Worm (Caenorhabditis elegans) whole organism, L2 larva: ENCODE results near the gene C31E10.5.
A peak's percentile ranks its signal among the peaks of the same experiment; 100 is the strongest.

ENCODE experiments used
- C34F6.9 ChIP-seq: fragments of 150-350 bp; optimal IDR thresholded peaks from 2 replicates; lab custom pipeline; 2014; ENCODE audit warnings: missing biosample characterization, missing genetic modification characterization
- R02D3.7 ChIP-seq: fragments of 150-350 bp; optimal IDR thresholded peaks from 2 replicates; lab custom pipeline; 2014; ENCODE audit warnings: missing biosample characterization, missing genetic modification characterization
- Y55F3AM.14 ChIP-seq: fragments of 200-800 bp; sonication (Bioruptor generic); optimal IDR thresholded peaks from 2 replicates; lab custom pipeline; 2018; ENCODE audit warnings: mild to moderate bottlenecking, missing genetic modification characterization, missing compliant biosample characterization
- ZK546.5 ChIP-seq: sonication (generic microtip); optimal IDR thresholded peaks from 2 replicates; lab custom pipeline; 2017; ENCODE audit warnings: missing biosample characterization, missing genetic modification characterization
- alr-1 ChIP-seq: fragments of 150-350 bp; optimal IDR thresholded peaks from 2 replicates; lab custom pipeline; 2014; ENCODE audit warnings: missing biosample characterization, missing genetic modification characterization
- aly-2 ChIP-seq: fragments of 150-350 bp; optimal IDR thresholded peaks from 2 replicates; lab custom pipeline; 2014; ENCODE audit warnings: missing biosample characterization, missing genetic modification characterization
- ama-1 ChIP-seq: fragments of 150-350 bp; optimal IDR thresholded peaks from 2 replicates; lab custom pipeline; 2018; ENCODE audit warnings: inconsistent platforms
- blmp-1 ChIP-seq: sonication (generic microtip); optimal IDR thresholded peaks from 2 replicates; lab custom pipeline; 2017; ENCODE audit warnings: missing genetic modification characterization, mild to moderate bottlenecking, missing compliant biosample characterization, antibody characterized with exemption, moderate library complexity; ENCODE audit not compliant: insufficient read depth
- ceh-16 ChIP-seq: fragments of 150-350 bp; optimal IDR thresholded peaks from 2 replicates; lab custom pipeline; 2014; ENCODE audit warnings: missing biosample characterization, missing genetic modification characterization
- ceh-82 ChIP-seq: fragments of 150-350 bp; optimal IDR thresholded peaks from 2 replicates; lab custom pipeline; 2014; ENCODE audit warnings: missing biosample characterization, missing genetic modification characterization
- crh-2 ChIP-seq: sonication (generic microtip); optimal IDR thresholded peaks from 2 replicates; lab custom pipeline; 2017; ENCODE audit warnings: missing biosample characterization, missing genetic modification characterization
- dmd-4 ChIP-seq: sonication (generic microtip); optimal IDR thresholded peaks from 2 replicates; lab custom pipeline; 2017; ENCODE audit warnings: missing biosample characterization, missing genetic modification characterization
- egl-27 ChIP-seq: sonication (generic microtip); optimal IDR thresholded peaks from 3 replicates; lab custom pipeline; 2017; ENCODE audit warnings: missing biosample characterization, missing genetic modification reagents, missing genetic modification characterization
- elt-1 ChIP-seq: fragments of 150-350 bp; optimal IDR thresholded peaks from 2 replicates; lab custom pipeline; 2014; ENCODE audit warnings: missing biosample characterization, missing genetic modification characterization
- elt-3 ChIP-seq: sonication (generic microtip); optimal IDR thresholded peaks from 2 replicates; lab custom pipeline; 2017; ENCODE audit warnings: missing biosample characterization, missing genetic modification characterization
- fos-1 ChIP-seq: fragments of 150-350 bp; optimal IDR thresholded peaks from 2 replicates; lab custom pipeline; 2014; ENCODE audit warnings: missing biosample characterization, missing genetic modification characterization
- gmeb-1 ChIP-seq: fragments of 150-350 bp; optimal IDR thresholded peaks from 2 replicates; lab custom pipeline; 2014; ENCODE audit warnings: missing biosample characterization, missing genetic modification characterization
- lin-11 ChIP-seq: fragments of 150-350 bp; sonication (generic microtip); optimal IDR thresholded peaks from 2 replicates; lab custom pipeline; 2014; ENCODE audit warnings: missing biosample characterization, missing genetic modification characterization, inconsistent platforms, mixed read lengths
- lin-13 ChIP-seq: fragments of 150-350 bp; optimal IDR thresholded peaks from 2 replicates; lab custom pipeline; 2014; ENCODE audit warnings: missing biosample characterization, missing genetic modification reagents, missing genetic modification characterization
- lin-39 ChIP-seq: fragments of 150-350 bp; optimal IDR thresholded peaks from 2 replicates; lab custom pipeline; 2014; ENCODE audit warnings: missing biosample characterization, missing genetic modification reagents, missing genetic modification characterization
- lsy-2 ChIP-seq, 2 experiments: fragments of 150-350 bp in 1 of 2; sonication (generic microtip) in 1 of 2; optimal IDR thresholded peaks; 2 replicates each; lab custom pipeline; 2014 to 2017; ENCODE audit warnings: missing biosample characterization in 2 of 2, missing genetic modification characterization in 2 of 2
- mab-5 ChIP-seq: fragments of 150-350 bp; optimal IDR thresholded peaks from 2 replicates; lab custom pipeline; 2014; ENCODE audit warnings: missing biosample characterization, missing genetic modification characterization
- mbf-1 ChIP-seq: sonication (generic microtip); optimal IDR thresholded peaks from 2 replicates; lab custom pipeline; 2017; ENCODE audit warnings: missing biosample characterization, missing genetic modification characterization
- mdl-1 ChIP-seq, 2 experiments: fragments of 150-350 bp in 1 of 2; sonication (generic microtip) in 1 of 2; optimal IDR thresholded peaks; 2 replicates each; lab custom pipeline; 2017; ENCODE audit warnings: missing biosample characterization in 2 of 2, missing genetic modification characterization in 2 of 2
- nhr-10 ChIP-seq: sonication (generic microtip); optimal IDR thresholded peaks from 2 replicates; lab custom pipeline; 2017; ENCODE audit warnings: missing biosample characterization, missing genetic modification characterization
- nhr-11 ChIP-seq: fragments of 150-350 bp; optimal IDR thresholded peaks from 2 replicates; lab custom pipeline; 2014; ENCODE audit warnings: missing biosample characterization, missing genetic modification characterization
- nhr-12 ChIP-seq: fragments of 150-350 bp; optimal IDR thresholded peaks from 2 replicates; lab custom pipeline; 2014; ENCODE audit warnings: missing biosample characterization, missing genetic modification characterization
- nhr-129 ChIP-seq: fragments of 150-350 bp; optimal IDR thresholded peaks from 2 replicates; lab custom pipeline; 2014; ENCODE audit warnings: missing biosample characterization, missing genetic modification characterization
- nhr-21 ChIP-seq: fragments of 150-350 bp; optimal IDR thresholded peaks from 2 replicates; lab custom pipeline; 2014; ENCODE audit warnings: missing biosample characterization, missing genetic modification characterization
- nhr-23 ChIP-seq: fragments of 150-350 bp; optimal IDR thresholded peaks from 2 replicates; lab custom pipeline; 2014; ENCODE audit warnings: missing biosample characterization, missing genetic modification reagents, missing genetic modification characterization
- nhr-237 ChIP-seq: fragments of 150-350 bp; optimal IDR thresholded peaks from 2 replicates; lab custom pipeline; 2014; ENCODE audit warnings: missing biosample characterization, missing genetic modification characterization
- nhr-25 ChIP-seq: fragments of 150-350 bp; sonication (generic microtip); optimal IDR thresholded peaks from 3 replicates; lab custom pipeline; 2014; ENCODE audit warnings: missing biosample characterization, missing genetic modification characterization
- nhr-6 ChIP-seq: fragments of 150-350 bp; optimal IDR thresholded peaks from 2 replicates; lab custom pipeline; 2014; ENCODE audit warnings: missing biosample characterization, missing genetic modification characterization
- peb-1 ChIP-seq: fragments of 150-350 bp; optimal IDR thresholded peaks from 2 replicates; lab custom pipeline; 2014; ENCODE audit warnings: missing biosample characterization, missing genetic modification characterization
- sem-4 ChIP-seq: fragments of 150-350 bp; optimal IDR thresholded peaks from 2 replicates; lab custom pipeline; 2014; ENCODE audit warnings: missing biosample characterization, missing genetic modification reagents, missing genetic modification characterization
- sma-3 ChIP-seq: sonication (generic microtip); optimal IDR thresholded peaks from 2 replicates; lab custom pipeline; 2016; ENCODE audit warnings: missing genetic modification reagents, missing genetic modification characterization, missing compliant biosample characterization
- sma-9 ChIP-seq, 2 experiments: fragments of 150-350 bp in 1 of 2; sonication (generic microtip) in 1 of 2; optimal IDR thresholded peaks; 2 replicates each; lab custom pipeline; 2014 to 2016; ENCODE audit warnings: missing genetic modification characterization in 2 of 2, mild to moderate bottlenecking in 1 of 2, missing biosample characterization in 1 of 2, missing compliant biosample characterization in 1 of 2, missing genetic modification reagents in 1 of 2, moderate library complexity in 1 of 2
- snpc-4 ChIP-seq: fragments of 150-350 bp; optimal IDR thresholded peaks from 2 replicates; lab custom pipeline; 2014; ENCODE audit warnings: missing biosample characterization, missing genetic modification characterization
- unc-39 ChIP-seq: fragments of 150-350 bp; optimal IDR thresholded peaks from 2 replicates; lab custom pipeline; 2014; ENCODE audit warnings: missing biosample characterization, missing genetic modification characterization
- unc-55 ChIP-seq: fragments of 150-350 bp; sonication (generic microtip); optimal IDR thresholded peaks from 3 replicates; lab custom pipeline; 2014; ENCODE audit warnings: missing biosample characterization, missing genetic modification reagents, missing genetic modification characterization
- unc-62 ChIP-seq: fragments of 150-350 bp; optimal IDR thresholded peaks from 2 replicates; lab custom pipeline; 2014; ENCODE audit warnings: missing biosample characterization, missing genetic modification reagents, missing genetic modification characterization
- zag-1 ChIP-seq: fragments of 150-350 bp; optimal IDR thresholded peaks from 2 replicates; lab custom pipeline; 2014; ENCODE audit warnings: missing biosample characterization, missing genetic modification characterization
- ztf-1 ChIP-seq: fragments of 200-800 bp; sonication (Bioruptor generic); conservative IDR thresholded peaks from 2 replicates; pipeline ENCODE4 v1.3.6; 2022; ENCODE audit warnings: missing genetic modification characterization, missing compliant biosample characterization
- ztf-11 ChIP-seq: sonication (generic microtip); optimal IDR thresholded peaks from 2 replicates; lab custom pipeline; 2017; ENCODE audit warnings: missing biosample characterization, missing genetic modification characterization
- ztf-4 ChIP-seq: fragments of 150-350 bp; optimal IDR thresholded peaks from 2 replicates; lab custom pipeline; 2014; ENCODE audit warnings: missing biosample characterization, missing genetic modification characterization

Gene C31E10.5

DNA sequence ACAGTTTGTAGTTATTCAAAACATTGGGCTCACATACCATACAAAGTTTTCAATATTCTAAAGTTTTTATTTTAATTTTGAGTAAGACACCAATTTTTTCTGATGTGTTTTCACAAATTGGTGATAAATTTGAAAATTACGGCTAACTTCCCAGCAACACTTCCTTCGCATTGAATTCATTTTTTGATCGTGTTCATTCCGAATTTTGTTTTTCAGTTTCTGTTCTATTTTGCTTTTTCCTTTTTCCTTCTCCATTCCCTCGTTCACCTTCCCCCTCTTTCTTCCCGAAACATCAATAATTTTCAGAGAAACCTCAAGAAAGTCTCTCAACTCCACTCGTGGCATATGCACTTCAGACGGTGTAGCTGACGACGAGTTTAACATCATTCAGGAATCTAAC is 46.8 kb downstream of the C31E10.5 start, which contains the start of gene alg-1:
alg-1 (plus strand) TSS at position 301 of the 400 bp plus-strand sequence.
- TF ChIP-seq ztf-1 (GFP tag; lab: Robert Waterston, UW): no peak
- TF ChIP-seq, all 48 proteins: peak for 0

DNA sequence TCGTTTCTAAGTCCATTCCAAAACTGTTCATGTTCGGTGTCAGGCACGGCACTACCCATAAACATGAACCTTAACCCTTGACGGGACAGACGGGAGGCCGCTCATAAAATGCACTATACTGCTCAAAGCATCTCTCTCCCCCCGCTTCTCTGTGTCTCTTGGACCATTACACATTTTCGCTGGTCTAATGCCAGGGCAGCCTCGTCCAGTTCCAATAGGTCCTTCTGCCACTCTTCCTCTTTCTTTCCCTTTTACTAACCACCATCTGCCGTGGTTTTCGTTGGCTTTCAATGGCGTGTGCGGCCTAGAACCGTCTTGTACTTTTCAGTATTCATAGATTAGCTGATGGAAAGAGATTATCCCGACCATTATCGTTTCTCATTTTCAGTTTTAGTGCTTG is 47.5 kb downstream of the C31E10.5 start:
- no peak for TF ChIP-seq nhr-23 (tag; lab: Kevin White, UChicago)
- TF ChIP-seq ZK546.5 (tag; lab: Kevin White, UChicago): no peak
- peak; percentile 0 for TF ChIP-seq nhr-129 (tag; lab: Kevin White, UChicago)
- TF ChIP-seq ztf-4 (tag; lab: Kevin White, UChicago): no peak
- TF ChIP-seq nhr-21 (tag; lab: Kevin White, UChicago): no peak

DNA sequence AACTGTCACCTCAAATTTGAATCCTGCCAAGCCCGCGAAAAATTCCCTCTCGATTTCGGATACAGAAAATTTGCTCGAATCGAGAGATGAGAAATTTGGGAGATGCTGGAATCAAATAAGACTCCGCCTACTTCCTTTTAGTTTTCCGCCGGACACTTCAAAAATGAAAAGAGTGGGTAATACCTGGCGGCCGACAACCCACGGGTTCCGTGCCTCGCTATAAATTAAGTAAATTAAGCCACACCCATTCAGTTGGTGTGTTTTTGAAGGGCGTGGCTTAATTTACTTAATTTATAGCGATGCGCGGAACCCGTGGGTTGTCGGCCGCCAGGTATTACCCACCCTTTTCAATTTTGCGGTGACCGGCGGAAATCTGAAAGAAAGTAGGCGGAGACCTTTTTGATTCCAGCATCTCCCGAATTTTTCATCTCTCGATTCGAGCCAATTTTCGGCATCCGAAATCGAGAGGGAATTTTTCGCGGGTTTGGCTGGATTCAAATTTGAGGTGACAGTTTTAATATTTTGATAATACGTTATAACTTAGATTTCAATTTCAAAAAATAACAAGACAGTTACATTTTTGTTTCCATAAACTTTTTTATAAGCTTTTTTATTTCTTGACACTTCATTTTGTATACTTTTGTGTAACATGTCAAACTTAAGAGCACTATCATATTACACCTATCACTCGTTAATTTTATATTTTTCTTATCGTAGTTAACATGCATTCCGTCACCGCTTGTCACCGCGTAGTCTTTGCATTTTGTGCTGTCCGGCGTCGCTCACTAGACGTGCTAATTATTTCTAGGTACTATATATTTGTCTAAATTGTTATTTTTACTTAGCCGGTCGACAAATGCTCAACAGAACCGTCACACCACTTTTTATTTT is 48.7 kb downstream of the C31E10.5 start:
- TF ChIP-seq fos-1 (tag; lab: Kevin White, UChicago) (peak; percentile 81), unc-55 (no peak), ama-1 (lab: Kevin White, UChicago) (no peak), alr-1 (tag; lab: Kevin White, UChicago) (no peak), dmd-4 (tag; lab: Kevin White, UChicago) (no peak), peb-1 (no peak)

DNA sequence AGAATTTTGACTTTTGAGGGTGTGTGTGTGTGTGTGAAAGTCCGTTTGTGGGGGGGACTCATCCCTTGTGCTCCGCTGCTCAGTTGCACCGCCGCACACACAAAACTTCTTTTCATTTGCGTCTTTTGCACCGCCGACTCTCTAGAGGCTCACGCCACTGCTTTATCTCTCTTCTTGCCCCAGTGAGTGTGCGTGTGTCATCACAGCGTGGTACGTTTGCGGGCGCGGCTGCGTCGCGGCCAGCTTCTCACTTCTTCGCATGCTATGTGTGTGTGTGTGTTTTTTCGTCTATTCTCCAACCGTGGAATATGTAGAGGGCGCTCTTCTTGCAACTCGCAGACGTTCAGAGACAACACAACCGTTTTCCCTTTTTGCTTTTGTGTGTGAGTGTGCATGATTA is 50.1 kb downstream of the C31E10.5 start:
- no peak for TF ChIP-seq ama-1 (lab: Kevin White, UChicago)
- no peak for TF ChIP-seq ceh-82
- TF ChIP-seq lin-11 (tag; lab: Kevin White, UChicago): peak; percentile 77
- TF ChIP-seq ztf-11 (tag; lab: Kevin White, UChicago): no peak
- no peak for TF ChIP-seq ztf-1 (GFP tag; lab: Robert Waterston, UW)
- TF ChIP-seq nhr-23 (tag; lab: Kevin White, UChicago): no peak
- TF ChIP-seq mab-5 (tag; lab: Kevin White, UChicago): no peak
- no peak for TF ChIP-seq elt-1 (tag; lab: Kevin White, UChicago)
- TF ChIP-seq blmp-1 (tag; lab: Kevin White, UChicago): no peak
- no peak for TF ChIP-seq dmd-4 (tag; lab: Kevin White, UChicago)
- peak; percentile 3 for TF ChIP-seq ceh-16 (tag; lab: Kevin White, UChicago)
- no peak for TF ChIP-seq ZK546.5 (tag; lab: Kevin White, UChicago)
- no peak for TF ChIP-seq gmeb-1
- no peak for TF ChIP-seq sma-3 (GFP tag; lab: Kevin White, UChicago)
- peak; percentile 74 for TF ChIP-seq nhr-129 (tag; lab: Kevin White, UChicago)
- TF ChIP-seq sma-9 (GFP tag; optimal IDR thresholded peaks at IDR 0.05; lab: Kevin White, UChicago): peak; percentile 73
- TF ChIP-seq sma-9 (tag; optimal IDR thresholded peaks at IDR 0.05; lab: Kevin White, UChicago): no peak
- TF ChIP-seq mdl-1 (tag; optimal IDR thresholded peaks at IDR 0.05; lab: Kevin White, UChicago): peak; percentile 66 to 80
- no peak for TF ChIP-seq nhr-21 (tag; lab: Kevin White, UChicago)
- peak; percentile 65 for TF ChIP-seq C34F6.9 (tag; lab: Kevin White, UChicago)
- TF ChIP-seq elt-3 (tag; lab: Kevin White, UChicago): no peak
- TF ChIP-seq unc-55: peak; percentile 65
- TF ChIP-seq nhr-11 (tag; lab: Kevin White, UChicago): no peak
- no peak for TF ChIP-seq alr-1 (tag; lab: Kevin White, UChicago)
- TF ChIP-seq peb-1: no peak
- no peak for TF ChIP-seq unc-39
- TF ChIP-seq nhr-6 (tag; lab: Kevin White, UChicago): no peak
- no peak for TF ChIP-seq nhr-25 (tag; lab: Kevin White, UChicago)
- peak; percentile 33 for TF ChIP-seq Y55F3AM.14
- TF ChIP-seq nhr-237 (tag; lab: Kevin White, UChicago): no peak
- TF ChIP-seq sem-4 (tag; lab: Kevin White, UChicago): peak; percentile 23
- TF ChIP-seq R02D3.7 (tag; lab: Kevin White, UChicago): no peak
- TF ChIP-seq mbf-1 (tag; lab: Kevin White, UChicago): no peak
- TF ChIP-seq egl-27 (tag; lab: Kevin White, UChicago): no peak
- no peak for TF ChIP-seq nhr-12 (tag; lab: Kevin White, UChicago)
- TF ChIP-seq snpc-4 (tag; lab: Kevin White, UChicago): peak; percentile 93
- TF ChIP-seq lin-39 (tag; lab: Kevin White, UChicago): no peak
- no peak for TF ChIP-seq aly-2
- TF ChIP-seq crh-2 (tag; lab: Kevin White, UChicago): peak; percentile 57
- TF ChIP-seq zag-1: peak; percentile 75
- TF ChIP-seq lin-13: peak; percentile 70
- TF ChIP-seq unc-62 (GFP tag; lab: Kevin White, UChicago): no peak
- peak in 1 of 2 experiments; percentile 58 for TF ChIP-seq lsy-2 (tag; optimal IDR thresholded peaks at IDR 0.05; lab: Kevin White, UChicago)
- TF ChIP-seq nhr-10 (tag; lab: Kevin White, UChicago): no peak
